Worm (Caenorhabditis elegans) whole organism, young adult: ENCODE results near the gene cpna-3.

ENCODE experiments used
- C06A6.2 ChIP-seq: fragments of 200-800 bp; sonication (Bioruptor generic); conservative IDR thresholded peaks from 2 replicates; pipeline ENCODE4 v1.3.6; 2022; ENCODE audit warnings: missing genetic modification characterization, missing compliant biosample characterization
- F49E8.2 ChIP-seq: sonication (generic microtip); optimal IDR thresholded peaks from 3 replicates; lab custom pipeline; 2017; ENCODE audit warnings: missing genetic modification characterization, mild to moderate bottlenecking, missing compliant biosample characterization, antibody characterized with exemption, moderate library complexity; ENCODE audit not compliant: insufficient read depth
- ama-1 ChIP-seq, 3 experiments: fragments of 150-350 bp in 1 of 3; sonication (generic microtip) in 2 of 3; optimal IDR thresholded peaks; 2 replicates each; lab custom pipeline; 2014 to 2018; ENCODE audit warnings: missing biosample characterization in 2 of 3, missing genetic modification characterization in 2 of 3, missing genetic modification reagents in 2 of 3
- dox-1 ChIP-seq: fragments of 200-800 bp; sonication (Bioruptor generic); IDR thresholded peaks from 2 replicates; pipeline ENCODE4 v1.3.6; 2022; ENCODE audit warnings: missing genetic modification reagents, missing genetic modification characterization, missing compliant biosample characterization
- nfya-1 ChIP-seq: sonication (generic microtip); optimal IDR thresholded peaks from 2 replicates; lab custom pipeline; 2017; ENCODE audit warnings: antibody characterized with exemption, missing compliant biosample characterization, missing genetic modification characterization, borderline replicate concordance; ENCODE audit not compliant: insufficient read depth
- snpc-3.4 ChIP-seq: sonication (generic microtip); optimal IDR thresholded peaks from 2 replicates; lab custom pipeline; 2017; ENCODE audit warnings: missing genetic modification characterization, mild to moderate bottlenecking, missing compliant biosample characterization, antibody characterized with exemption, moderate library complexity, missing genotype, missing genetic modification reagents

- TF ChIP-seq nfya-1 (tag; lab: Kevin White, UChicago), result no peak
- no peak for TF ChIP-seq F49E8.2 (tag; lab: Kevin White, UChicago)
- no peak for TF ChIP-seq ama-1 (optimal IDR thresholded peaks at IDR 0.05; lab: Kevin White, UChicago)
- no peak for TF ChIP-seq ama-1 (GFP tag; optimal IDR thresholded peaks at IDR 0.05; lab: Kevin White, UChicago)
- TF ChIP-seq C06A6.2, result no peak
- no peak for TF ChIP-seq dox-1 (GFP tag; lab: Robert Waterston, UW)
- no peak for TF ChIP-seq snpc-3.4 (tag; lab: Kevin White, UChicago)
Observed at ce11 chrIV:9118348-9118747, 21.7 kb downstream of the cpna-3 start.
